Worm (Caenorhabditis elegans) whole organism, late embryonic: ENCODE measurements around the gene T20B12.7.

Experiments used
- dve-1 ChIP-seq: sonication (generic microtip); optimal IDR thresholded peaks from 2 replicates; lab custom pipeline; 2017; ENCODE audit warnings: antibody characterized with exemption, mild to moderate bottlenecking, missing genetic modification characterization, missing compliant biosample characterization
- hlh-30 ChIP-seq: sonication (generic microtip); optimal IDR thresholded peaks from 2 replicates; lab custom pipeline; 2017; ENCODE audit warnings: antibody characterized with exemption, missing genetic modification characterization, missing compliant biosample characterization; ENCODE audit not compliant: insufficient read depth

- TF ChIP-seq dve-1 (no peak), hlh-30 (tag; lab: Kevin White, UChicago) (no peak)
These were observed 2.8 kb upstream of the T20B12.7 start, which contains the start of the genes hmg-4 and T20B12.3 for ce11 chrIII:7381546-7382171.
